Worm (Caenorhabditis elegans) whole organism, L1 larva: Measurements from ENCODE around the gene srxa-2.

Source experiments
- C04F5.9 ChIP-seq: sonication (generic microtip); optimal IDR thresholded peaks from 2 replicates; lab custom pipeline; 2016; ENCODE audit warnings: missing genetic modification characterization, missing compliant biosample characterization
- C34B4.2 ChIP-seq: sonication (generic microtip); optimal IDR thresholded peaks from 2 replicates; lab custom pipeline; 2017; ENCODE audit warnings: mild to moderate bottlenecking, missing genetic modification characterization, missing compliant biosample characterization
- Y116A8C.19 ChIP-seq: sonication (generic microtip); optimal IDR thresholded peaks from 2 replicates; lab custom pipeline; 2016; ENCODE audit warnings: missing compliant biosample characterization, missing genetic modification characterization, borderline replicate concordance
- alr-1 ChIP-seq: fragments of 200-800 bp; sonication (Bioruptor generic); optimal IDR thresholded peaks from 2 replicates; lab custom pipeline; 2018; ENCODE audit warnings: borderline replicate concordance, mild to moderate bottlenecking, missing genetic modification characterization, missing compliant biosample characterization
- aly-2 ChIP-seq: fragments of 150-350 bp; optimal IDR thresholded peaks from 2 replicates; lab custom pipeline; 2014; ENCODE audit warnings: missing biosample characterization, missing genetic modification characterization
- blmp-1 ChIP-seq: fragments of 150-350 bp; optimal IDR thresholded peaks from 2 replicates; lab custom pipeline; 2014; ENCODE audit warnings: missing biosample characterization, missing genetic modification characterization
- ceh-63 ChIP-seq: fragments of 200-800 bp; sonication (Bioruptor generic); optimal IDR thresholded peaks from 2 replicates; lab custom pipeline; 2018; ENCODE audit warnings: mild to moderate bottlenecking, missing genetic modification characterization, missing compliant biosample characterization
- ceh-8 ChIP-seq: fragments of 200-800 bp; sonication (Bioruptor generic); optimal IDR thresholded peaks from 2 replicates; lab custom pipeline; 2018; ENCODE audit warnings: mild to moderate bottlenecking, missing genetic modification characterization, moderate library complexity, missing compliant biosample characterization
- ceh-88 ChIP-seq: fragments of 200-800 bp; sonication (Bioruptor generic); IDR thresholded peaks from 2 replicates; pipeline ENCODE4 v1.3.6; 2022; ENCODE audit warnings: missing genetic modification characterization, missing compliant biosample characterization
- ceh-90 ChIP-seq: sonication (generic microtip); optimal IDR thresholded peaks from 2 replicates; lab custom pipeline; 2016; ENCODE audit warnings: missing genetic modification characterization, missing compliant biosample characterization
- ces-1 ChIP-seq: fragments of 150-350 bp; optimal IDR thresholded peaks from 2 replicates; lab custom pipeline; 2014; ENCODE audit warnings: missing biosample characterization, missing genetic modification reagents, missing genetic modification characterization
- dpl-1 ChIP-seq, 3 experiments: fragments of 150-350 bp in 2 of 3; sonication (generic microtip) in 1 of 3; optimal IDR thresholded peaks; 2 replicates each; lab custom pipeline; 2014 to 2017; ENCODE audit warnings: missing biosample characterization in 3 of 3, missing genetic modification characterization in 3 of 3, missing genetic modification reagents in 3 of 3
- efl-3 ChIP-seq: fragments of 200-800 bp; sonication (Bioruptor generic); optimal IDR thresholded peaks from 2 replicates; lab custom pipeline; 2018; ENCODE audit warnings: mild to moderate bottlenecking, missing genetic modification characterization, missing compliant biosample characterization
- egl-13 ChIP-seq: sonication (generic microtip); optimal IDR thresholded peaks from 2 replicates; lab custom pipeline; 2016; ENCODE audit warnings: missing genotype, missing genetic modification reagents, missing genetic modification characterization, missing compliant biosample characterization
- elt-2 ChIP-seq: sonication (generic microtip); optimal IDR thresholded peaks from 2 replicates; lab custom pipeline; 2016; ENCODE audit warnings: missing genetic modification characterization, mild to moderate bottlenecking, inconsistent platforms, missing compliant biosample characterization, missing genetic modification reagents
- ets-5 ChIP-seq: fragments of 200-800 bp; sonication (Bioruptor generic); IDR thresholded peaks from 2 replicates; pipeline ENCODE4 v1.3.6; 2022; ENCODE audit warnings: missing genetic modification characterization, missing compliant biosample characterization
- fkh-10 ChIP-seq: sonication (generic microtip); optimal IDR thresholded peaks from 2 replicates; lab custom pipeline; 2017; ENCODE audit warnings: missing biosample characterization, missing genetic modification reagents, missing genetic modification characterization
- fkh-4 ChIP-seq: sonication (generic microtip); optimal IDR thresholded peaks from 2 replicates; lab custom pipeline; 2016; ENCODE audit warnings: missing compliant biosample characterization, missing genetic modification characterization, borderline replicate concordance
- fkh-8 ChIP-seq: sonication (generic microtip); optimal IDR thresholded peaks from 2 replicates; lab custom pipeline; 2016; ENCODE audit warnings: mild to moderate bottlenecking, missing genetic modification characterization, missing compliant biosample characterization
- grh-1 ChIP-seq: fragments of 200-800 bp; sonication (Bioruptor generic); IDR thresholded peaks from 2 replicates; pipeline ENCODE4 v1.3.6; 2022; ENCODE audit warnings: missing genetic modification reagents, missing genetic modification characterization, missing compliant biosample characterization
- hlh-4 ChIP-seq: sonication (generic microtip); optimal IDR thresholded peaks from 2 replicates; lab custom pipeline; 2016; ENCODE audit warnings: mild to moderate bottlenecking, missing genetic modification characterization, missing compliant biosample characterization
- isw-1 ChIP-seq: fragments of 200-800 bp; sonication (Bioruptor generic); IDR thresholded peaks from 2 replicates; pipeline ENCODE4 v1.3.6; 2022; ENCODE audit warnings: missing genetic modification characterization, missing compliant biosample characterization
- jun-1 ChIP-seq: fragments of 150-350 bp; optimal IDR thresholded peaks from 2 replicates; lab custom pipeline; 2014; ENCODE audit warnings: missing biosample characterization, missing genetic modification reagents, missing genetic modification characterization
- lin-13 ChIP-seq: fragments of 150-350 bp; optimal IDR thresholded peaks from 2 replicates; lab custom pipeline; 2014; ENCODE audit warnings: missing biosample characterization, missing genetic modification reagents, missing genetic modification characterization
- lin-14 ChIP-seq: fragments of 200-800 bp; sonication (Bioruptor generic); optimal IDR thresholded peaks from 2 replicates; lab custom pipeline; 2018; ENCODE audit warnings: mild to moderate bottlenecking, missing genetic modification characterization, moderate library complexity, missing compliant biosample characterization
- lir-3 ChIP-seq: sonication (generic microtip); optimal IDR thresholded peaks from 2 replicates; lab custom pipeline; 2016; ENCODE audit warnings: mild to moderate bottlenecking, missing genetic modification characterization, moderate library complexity, missing compliant biosample characterization; ENCODE audit not compliant: poor library complexity
- mab-9 ChIP-seq: fragments of 200-800 bp; sonication (Bioruptor generic); IDR thresholded peaks from 2 replicates; pipeline ENCODE4 v1.3.6; 2022; ENCODE audit warnings: missing genetic modification reagents, missing genetic modification characterization, missing compliant biosample characterization
- mef-2 ChIP-seq: fragments of 150-350 bp; optimal IDR thresholded peaks from 2 replicates; lab custom pipeline; 2014; ENCODE audit warnings: missing biosample characterization, missing genetic modification characterization
- nhr-11 ChIP-seq: fragments of 150-350 bp; optimal IDR thresholded peaks from 2 replicates; lab custom pipeline; 2014; ENCODE audit warnings: missing biosample characterization, missing genetic modification characterization
- nhr-12 ChIP-seq: sonication (generic microtip); optimal IDR thresholded peaks from 2 replicates; lab custom pipeline; 2017; ENCODE audit warnings: missing biosample characterization, missing genetic modification characterization
- nhr-19 ChIP-seq: fragments of 200-800 bp; sonication (Bioruptor generic); conservative IDR thresholded peaks from 2 replicates; pipeline ENCODE4 v1.3.6; 2022; ENCODE audit warnings: missing genetic modification characterization, missing compliant biosample characterization
- nhr-237 ChIP-seq: fragments of 150-350 bp; optimal IDR thresholded peaks from 2 replicates; lab custom pipeline; 2014; ENCODE audit warnings: missing biosample characterization, missing genetic modification characterization
- nhr-28 ChIP-seq: fragments of 150-350 bp; optimal IDR thresholded peaks from 2 replicates; lab custom pipeline; 2014; ENCODE audit warnings: missing biosample characterization, missing genetic modification characterization
- nhr-47 ChIP-seq: sonication (generic microtip); optimal IDR thresholded peaks from 2 replicates; lab custom pipeline; 2016; ENCODE audit warnings: mild to moderate bottlenecking, missing genetic modification characterization, moderate library complexity, missing compliant biosample characterization
- nhr-71 ChIP-seq: sonication (generic microtip); optimal IDR thresholded peaks from 2 replicates; lab custom pipeline; 2016; ENCODE audit warnings: mild to moderate bottlenecking, missing genetic modification characterization, moderate library complexity, missing compliant biosample characterization
- nhr-76 ChIP-seq: sonication (generic microtip); optimal IDR thresholded peaks from 2 replicates; lab custom pipeline; 2017; ENCODE audit warnings: missing biosample characterization, missing genetic modification characterization
- nhr-77 ChIP-seq: fragments of 150-350 bp; optimal IDR thresholded peaks from 2 replicates; lab custom pipeline; 2014; ENCODE audit warnings: missing biosample characterization, missing genetic modification characterization
- nhr-84 ChIP-seq: sonication (generic microtip); optimal IDR thresholded peaks from 2 replicates; lab custom pipeline; 2017; ENCODE audit warnings: missing biosample characterization, missing genetic modification characterization
- nhr-85 ChIP-seq: sonication (generic microtip); peaks from one replicate; lab custom pipeline; 2016; ENCODE audit warnings: missing genetic modification characterization, inconsistent platforms, missing compliant biosample characterization
- pag-3 ChIP-seq: sonication (generic microtip); optimal IDR thresholded peaks from 2 replicates; lab custom pipeline; 2017; ENCODE audit warnings: missing genetic modification characterization, mild to moderate bottlenecking, missing compliant biosample characterization, antibody characterized with exemption, borderline replicate concordance; ENCODE audit not compliant: insufficient read depth
- pax-3 ChIP-seq: fragments of 200-800 bp; sonication (Bioruptor generic); optimal IDR thresholded peaks from 2 replicates; lab custom pipeline; 2018; ENCODE audit warnings: mild to moderate bottlenecking, missing genetic modification characterization, moderate library complexity, missing compliant biosample characterization
- pqm-1 ChIP-seq: sonication (generic microtip); optimal IDR thresholded peaks from 3 replicates; lab custom pipeline; 2017; ENCODE audit warnings: missing biosample characterization, missing genetic modification characterization
- skn-1 ChIP-seq: fragments of 150-350 bp; optimal IDR thresholded peaks from 2 replicates; lab custom pipeline; 2014; ENCODE audit warnings: missing biosample characterization, missing genetic modification characterization
- sup-37 ChIP-seq: fragments of 200-800 bp; sonication (Bioruptor generic); optimal IDR thresholded peaks from 2 replicates; lab custom pipeline; 2018; ENCODE audit warnings: mild to moderate bottlenecking, missing genetic modification characterization, missing compliant biosample characterization
- tbx-2 ChIP-seq: sonication (generic microtip); optimal IDR thresholded peaks from 2 replicates; lab custom pipeline; 2016; ENCODE audit warnings: missing genetic modification characterization, missing compliant biosample characterization
- unc-130 ChIP-seq: fragments of 150-350 bp; optimal IDR thresholded peaks from 2 replicates; lab custom pipeline; 2017; ENCODE audit warnings: missing biosample characterization, missing genetic modification characterization, inconsistent platforms
- unc-62 ChIP-seq: fragments of 150-350 bp; optimal IDR thresholded peaks from 2 replicates; lab custom pipeline; 2014; ENCODE audit warnings: missing biosample characterization, missing genetic modification reagents, missing genetic modification characterization
- unc-98 ChIP-seq: fragments of 200-800 bp; sonication (Bioruptor generic); IDR thresholded peaks from 2 replicates; pipeline ENCODE4 v1.3.6; 2022; ENCODE audit warnings: missing genetic modification characterization, missing compliant biosample characterization
- xbp-1 ChIP-seq: sonication (generic microtip); optimal IDR thresholded peaks from 2 replicates; lab custom pipeline; 2016; ENCODE audit warnings: missing genetic modification characterization, missing compliant biosample characterization
- ztf-11 ChIP-seq, 2 experiments: sonication (generic microtip); optimal IDR thresholded peaks; 2 replicates each; lab custom pipeline; 2016 to 2017; ENCODE audit warnings: missing genetic modification characterization in 2 of 2, missing biosample characterization in 1 of 2, missing compliant biosample characterization in 1 of 2
- ztf-4 ChIP-seq: fragments of 150-350 bp; optimal IDR thresholded peaks from 2 replicates; lab custom pipeline; 2014; ENCODE audit warnings: missing biosample characterization, missing genetic modification characterization

The srxa-2 gene

DNA sequence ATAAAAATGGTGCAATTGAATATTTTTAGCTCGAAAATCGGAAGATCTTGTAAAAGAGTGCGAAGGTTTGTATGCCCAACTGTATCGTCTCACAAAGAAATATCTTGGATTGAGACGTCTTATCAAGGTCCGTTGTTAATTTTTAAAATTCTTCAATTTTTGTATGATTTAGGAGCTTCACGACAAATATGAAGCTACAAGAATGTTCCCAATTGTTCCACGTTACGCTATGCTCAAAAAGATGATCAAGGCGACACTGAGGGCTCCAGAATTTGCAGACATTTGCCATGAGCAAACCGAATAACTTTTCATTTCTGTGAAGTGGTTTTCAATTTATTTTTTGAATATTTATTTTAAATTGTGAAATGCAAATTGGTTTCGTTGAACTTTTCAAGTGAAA lies 15.6 kb downstream of the srxa-2 start (continued):
- TF ChIP-seq nhr-28 (no peak), isw-1 (no peak)

DNA sequence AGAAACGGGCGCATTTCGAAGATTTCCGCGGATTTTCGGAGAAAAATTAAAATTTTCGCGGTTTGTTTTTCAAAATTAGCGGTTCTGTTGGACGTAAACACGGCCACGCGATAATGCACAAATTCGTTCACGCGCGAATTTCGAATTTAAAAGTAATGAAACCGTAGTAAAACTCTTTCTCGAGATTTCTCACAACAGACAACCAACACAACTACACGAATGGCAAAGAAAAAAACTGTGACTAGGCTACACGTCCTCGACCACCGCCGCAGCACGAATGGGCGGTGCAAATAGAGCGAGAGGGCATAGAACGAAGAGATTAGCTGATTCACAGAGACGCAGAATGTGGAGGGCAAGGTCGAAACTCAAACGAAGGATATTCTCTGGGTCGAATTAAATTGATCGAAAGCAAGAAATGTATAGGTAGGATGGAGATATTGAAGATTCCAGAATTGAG lies 17.7 kb downstream of the srxa-2 start, which contains the start of gene idh-1:
Gene idh-1 (minus strand): TSS at position 228 of the 457 bp plus-strand sequence.
- no peak for TF ChIP-seq ceh-63
- no peak for TF ChIP-seq pag-3 (tag; lab: Kevin White, UChicago)
- no peak for TF ChIP-seq fkh-10 (GFP tag; lab: Kevin White, UChicago)
- TF ChIP-seq ets-5 (GFP tag; lab: Robert Waterston, UW): no peak
- TF ChIP-seq nhr-12 (tag; lab: Kevin White, UChicago): no peak
- no peak; the same call in 1 of the 2 replicates for TF ChIP-seq nhr-19 (GFP tag; lab: Robert Waterston, UW)
- no peak for TF ChIP-seq hlh-4 (tag; lab: Kevin White, UChicago)
- peak; percentile 33 for TF ChIP-seq nhr-47 (tag; lab: Kevin White, UChicago)
- peak; percentile 23; the same call in 1 of the 2 replicates for TF ChIP-seq grh-1 (GFP tag; lab: Robert Waterston, UW)
- peak; percentile 12 for TF ChIP-seq skn-1
- peak; percentile 75 for TF ChIP-seq nhr-71 (tag; lab: Kevin White, UChicago)
- no peak for TF ChIP-seq elt-2 (tag; lab: Kevin White, UChicago)
- no peak for TF ChIP-seq mef-2 (tag; lab: Kevin White, UChicago)
- TF ChIP-seq ces-1: no peak
- no peak for TF ChIP-seq Y116A8C.19 (tag; lab: Kevin White, UChicago)
- TF ChIP-seq blmp-1 (tag; lab: Kevin White, UChicago): peak; percentile 33
- TF ChIP-seq ceh-88 (GFP tag; lab: Robert Waterston, UW): no peak
- TF ChIP-seq pax-3: no peak
- no peak for TF ChIP-seq ztf-4 (tag; lab: Kevin White, UChicago)
- no peak for TF ChIP-seq nhr-28
- no peak for TF ChIP-seq isw-1
- no peak for TF ChIP-seq efl-3
- TF ChIP-seq nhr-77 (tag; lab: Kevin White, UChicago): no peak
- peak; percentile 90 for TF ChIP-seq lin-14 (GFP tag; lab: Kevin White, UChicago)
- no peak for TF ChIP-seq nhr-84 (tag; lab: Kevin White, UChicago)
- no peak for TF ChIP-seq ztf-11 (tag; optimal IDR thresholded peaks at IDR 0.05; lab: Kevin White, UChicago)
- TF ChIP-seq nhr-76 (tag; lab: Kevin White, UChicago): no peak
- TF ChIP-seq unc-62 (GFP tag; lab: Kevin White, UChicago): no peak
- TF ChIP-seq mab-9 (GFP tag; lab: Robert Waterston, UW): 0 out of 2 replicates have a peak, but pooled peaks have one; percentile 18
- no peak for TF ChIP-seq jun-1
- no peak for TF ChIP-seq ceh-8 (GFP tag; lab: Kevin White, UChicago)
- no peak for TF ChIP-seq C34B4.2 (tag; lab: Kevin White, UChicago)
- no peak for TF ChIP-seq sup-37 (GFP tag; lab: Kevin White, UChicago)
- TF ChIP-seq egl-13: no peak
- no peak for TF ChIP-seq unc-130 (tag; lab: Kevin White, UChicago)
- peak; percentile 72 to 85 (median 74) for TF ChIP-seq dpl-1 (GFP tag; optimal IDR thresholded peaks at IDR 0.05; lab: Kevin White, UChicago)
- TF ChIP-seq pqm-1 (tag; lab: Kevin White, UChicago): no peak
- TF ChIP-seq xbp-1 (tag; lab: Kevin White, UChicago): peak; percentile 45
- TF ChIP-seq C04F5.9 (tag; lab: Kevin White, UChicago): no peak
- TF ChIP-seq alr-1 (tag; lab: Kevin White, UChicago): no peak
- no peak for TF ChIP-seq lin-13 (GFP tag; lab: Kevin White, UChicago)
- no peak for TF ChIP-seq lir-3 (tag; lab: Kevin White, UChicago)
- no peak for TF ChIP-seq aly-2 (tag; lab: Kevin White, UChicago)
- TF ChIP-seq fkh-8: no peak
- TF ChIP-seq nhr-85 (tag; lab: Kevin White, UChicago): peak; percentile 81
- no peak for TF ChIP-seq nhr-11 (tag; lab: Kevin White, UChicago)
- TF ChIP-seq fkh-4 (tag; lab: Kevin White, UChicago): no peak
- TF ChIP-seq ceh-90 (tag; lab: Kevin White, UChicago): no peak
- TF ChIP-seq unc-98: no peak
- peak; percentile 16 for TF ChIP-seq tbx-2 (tag; lab: Kevin White, UChicago)
- peak; percentile 25 for TF ChIP-seq nhr-237 (tag; lab: Kevin White, UChicago)
